Worm (Caenorhabditis elegans): ENCODE data around the gene hlh-10.

ce11 chrV:9274127-9275042 is 7.6 kb downstream of the hlh-10 start:
- TF ChIP-seq dao-5 (tag; optimal IDR thresholded peaks at IDR 0.05) (no peak), W03F9.2 (tag; optimal IDR thresholded peaks at IDR 0.05) (no peak), him-1 (tag; optimal IDR thresholded peaks at IDR 0.05) (no peak)

Data from whole organism, L4/young adult.